Worm (Caenorhabditis elegans): ENCODE data around the gene bath-41.

Gene bath-41

DNA sequence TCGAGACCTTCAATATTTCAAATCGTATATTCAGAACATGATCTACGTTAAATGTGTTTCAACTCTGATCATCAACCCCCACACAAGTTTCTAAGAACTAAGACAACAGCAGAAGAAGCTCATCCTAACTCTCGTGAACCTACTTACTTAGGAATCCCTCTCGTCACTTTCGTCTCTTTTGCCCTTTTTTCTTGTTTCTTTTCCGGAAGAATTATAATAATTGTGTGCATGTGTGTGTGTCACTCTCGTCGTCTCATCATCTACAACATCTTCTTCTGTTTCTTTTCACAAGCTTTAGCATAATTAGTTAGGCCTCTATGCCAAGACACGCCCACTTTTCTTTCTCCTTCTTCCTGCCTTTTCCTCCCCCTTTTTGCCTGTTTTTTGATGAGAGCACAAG, 31.6 kb downstream of the bath-41 start (continued):
- TF ChIP-seq unc-130 (tag; optimal IDR thresholded peaks at IDR 0.05) (no peak), aha-1 (tag; optimal IDR thresholded peaks at IDR 0.05) (no peak), lin-14 (GFP tag; optimal IDR thresholded peaks at IDR 0.05) (peak; percentile 77), pax-3 (tag; optimal IDR thresholded peaks at IDR 0.05) (no peak), ets-5 (GFP tag; IDR thresholded peaks at IDR 0.05) (no peak), egl-13 (tag; optimal IDR thresholded peaks at IDR 0.05) (peak; percentile 48), lin-13 (GFP tag; optimal IDR thresholded peaks at IDR 0.05) (no peak), nhr-19 (GFP tag; conservative IDR thresholded peaks at IDR 0.05) (no peak), sptf-1 (tag; optimal IDR thresholded peaks at IDR 0.05) (no peak), ces-1 (GFP tag; optimal IDR thresholded peaks at IDR 0.05) (no peak), hpl-2 (GFP tag; optimal IDR thresholded peaks at IDR 0.05) (no peak), skn-1 (tag; optimal IDR thresholded peaks at IDR 0.05) (no peak), ceh-8 (GFP tag; optimal IDR thresholded peaks at IDR 0.05) (no peak), hlh-4 (tag; optimal IDR thresholded peaks at IDR 0.05) (no peak), nhr-84 (tag; optimal IDR thresholded peaks at IDR 0.05) (no peak), dsc-1 (tag; optimal IDR thresholded peaks at IDR 0.05) (peak; percentile 58), nhr-20 (tag; optimal IDR thresholded peaks at IDR 0.05) (no peak), irx-1 (tag; optimal IDR thresholded peaks at IDR 0.05) (no peak), nhr-11 (tag; optimal IDR thresholded peaks at IDR 0.05) (no peak), nhr-77 (tag; optimal IDR thresholded peaks at IDR 0.05) (no peak), snu-23 (GFP tag; optimal IDR thresholded peaks at IDR 0.05) (no peak), grh-1 (GFP tag; IDR thresholded peaks at IDR 0.05) (no peak), lin-39 (tag; optimal IDR thresholded peaks at IDR 0.05) (no peak), C16A3.4 (tag; optimal IDR thresholded peaks at IDR 0.05) (no peak), lin-15B (tag; optimal IDR thresholded peaks at IDR 0.05) (no peak), egl-27 (tag; optimal IDR thresholded peaks at IDR 0.05) (no peak), fkh-8 (tag; optimal IDR thresholded peaks at IDR 0.05) (no peak), unc-62 (GFP tag; optimal IDR thresholded peaks at IDR 0.05) (no peak)

DNA sequence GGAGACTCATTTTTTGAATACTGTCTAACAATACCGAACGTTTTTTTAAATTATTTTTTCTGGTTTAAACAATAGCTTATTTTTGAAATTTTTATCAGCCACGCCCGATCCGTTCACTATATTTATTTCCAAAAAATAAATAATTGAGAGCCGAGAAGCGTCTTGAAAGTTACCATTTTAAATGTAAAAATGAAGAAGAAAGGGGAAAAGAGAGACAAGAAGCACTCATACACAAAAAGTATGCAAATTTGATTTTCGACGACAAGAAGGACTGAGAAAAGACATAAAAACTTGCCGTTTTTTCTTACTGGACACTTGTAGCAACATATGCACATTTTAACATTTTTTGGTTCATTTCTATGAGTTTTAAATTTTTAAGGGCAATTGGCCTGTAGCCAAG, 40.3 kb downstream of the bath-41 start:
- no peak for TF ChIP-seq hlh-17 (GFP tag; optimal IDR thresholded peaks at IDR 0.05; ENCODE audit: borderline replicate concordance)
- no peak for TF ChIP-seq nhr-77 (tag; optimal IDR thresholded peaks at IDR 0.05)
- TF ChIP-seq aha-1 (tag; optimal IDR thresholded peaks at IDR 0.05): no peak
- no peak for TF ChIP-seq pqm-1 (tag; optimal IDR thresholded peaks at IDR 0.05)
- peak; percentile 2 for TF ChIP-seq fkh-10 (GFP tag; optimal IDR thresholded peaks at IDR 0.05)

DNA sequence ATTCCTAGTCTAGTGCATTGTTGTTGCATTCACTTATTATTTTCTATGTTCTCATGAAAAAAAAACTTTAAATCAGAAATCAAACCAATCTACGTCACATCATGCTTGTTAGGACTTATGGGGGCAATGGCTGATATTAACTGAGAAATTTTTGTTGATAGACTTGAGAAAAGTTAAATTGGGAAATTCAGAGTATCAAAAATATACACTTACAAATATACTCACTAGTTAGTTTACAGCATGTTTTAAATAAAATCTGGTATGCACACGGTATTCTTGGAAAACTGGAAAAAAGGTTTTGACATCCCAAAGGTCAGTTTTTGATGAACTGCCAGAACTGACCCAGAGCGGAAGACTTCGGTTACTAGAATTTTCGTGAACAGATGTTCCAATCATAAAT, 41.1 kb downstream of the bath-41 start:
- TF ChIP-seq C04F5.9 (tag; optimal IDR thresholded peaks at IDR 0.05): no peak
- no peak for TF ChIP-seq unc-130 (tag; optimal IDR thresholded peaks at IDR 0.05)
- no peak for TF ChIP-seq tbx-2 (tag; optimal IDR thresholded peaks at IDR 0.05)
- TF ChIP-seq ztf-11 (tag; optimal IDR thresholded peaks at IDR 0.05): no peak
- no peak for TF ChIP-seq fkh-4 (tag; optimal IDR thresholded peaks at IDR 0.05; ENCODE audit: borderline replicate concordance)
- no peak for TF ChIP-seq lir-3 (tag; optimal IDR thresholded peaks at IDR 0.05; ENCODE audit: poor library complexity)
- no peak for TF ChIP-seq fkh-10 (GFP tag; optimal IDR thresholded peaks at IDR 0.05)
- TF ChIP-seq F16B12.6 (tag; optimal IDR thresholded peaks at IDR 0.05): no peak
- no peak for TF ChIP-seq lsy-2 (tag; optimal IDR thresholded peaks at IDR 0.05)
- no peak for TF ChIP-seq nhr-19 (GFP tag; conservative IDR thresholded peaks at IDR 0.05)
- no peak for TF ChIP-seq ceh-8 (GFP tag; optimal IDR thresholded peaks at IDR 0.05)
- no peak for TF ChIP-seq nhr-85 (tag)
- TF ChIP-seq ets-5 (GFP tag; IDR thresholded peaks at IDR 0.05): no peak
- TF ChIP-seq zip-4 (GFP tag; optimal IDR thresholded peaks at IDR 0.05): no peak
- TF ChIP-seq unc-98 (GFP tag; IDR thresholded peaks at IDR 0.05): no peak
- TF ChIP-seq grh-1 (GFP tag; IDR thresholded peaks at IDR 0.05): no peak
- TF ChIP-seq isw-1 (GFP tag; IDR thresholded peaks at IDR 0.05): no peak
- no peak for TF ChIP-seq egl-13 (tag; optimal IDR thresholded peaks at IDR 0.05)
- no peak for TF ChIP-seq vab-15 (tag; optimal IDR thresholded peaks at IDR 0.05)
- no peak for TF ChIP-seq nhr-12 (tag; optimal IDR thresholded peaks at IDR 0.05)
